Worm (Caenorhabditis elegans) whole organism, L4 larva: ENCODE results near the gene lido-1.

Experiments used
- F10B5.3 ChIP-seq: sonication (generic microtip); optimal IDR thresholded peaks from 2 replicates; lab custom pipeline; 2016; ENCODE audit warnings: mild to moderate bottlenecking, missing genetic modification characterization, missing compliant biosample characterization
- F26F4.8 ChIP-seq: fragments of 200-800 bp; sonication (Bioruptor generic); conservative IDR thresholded peaks from 2 replicates; pipeline ENCODE4 v1.3.6; 2022; ENCODE audit warnings: missing genetic modification characterization, missing compliant biosample characterization
- F37D6.2 ChIP-seq: sonication (generic microtip); optimal IDR thresholded peaks from 2 replicates; lab custom pipeline; 2016; ENCODE audit warnings: mild to moderate bottlenecking, missing genetic modification characterization, missing compliant biosample characterization
- T20F7.1 ChIP-seq: fragments of 200-800 bp; sonication (Bioruptor generic); optimal IDR thresholded peaks from 2 replicates; lab custom pipeline; 2018; ENCODE audit warnings: mild to moderate bottlenecking, missing genetic modification characterization, missing compliant biosample characterization
- T26A8.4 ChIP-seq: fragments of 200-800 bp; sonication (Bioruptor generic); IDR thresholded peaks from 2 replicates; pipeline ENCODE4 v1.3.6; 2022; ENCODE audit warnings: missing genetic modification characterization, missing compliant biosample characterization
- Y75B8A.6 ChIP-seq: fragments of 200-800 bp; sonication (Bioruptor generic); IDR thresholded peaks from 2 replicates; pipeline ENCODE4 v1.3.6; 2022; ENCODE audit warnings: missing genetic modification reagents, missing genetic modification characterization, missing compliant biosample characterization
- aha-1 ChIP-seq: fragments of 150-350 bp; peaks from one replicate; lab custom pipeline; 2014; ENCODE audit warnings: missing biosample characterization, missing genetic modification characterization
- ceh-44 ChIP-seq: fragments of 200-800 bp; sonication (Bioruptor generic); IDR thresholded peaks from 2 replicates; pipeline ENCODE4 v1.3.6; 2022; ENCODE audit warnings: missing genetic modification reagents, missing genetic modification characterization, missing compliant biosample characterization
- ceh-62 ChIP-seq: sonication (generic microtip); optimal IDR thresholded peaks from 2 replicates; lab custom pipeline; 2017; ENCODE audit warnings: missing biosample characterization, missing genetic modification characterization
- ceh-82 ChIP-seq: sonication (generic microtip); optimal IDR thresholded peaks from 2 replicates; lab custom pipeline; 2017; ENCODE audit warnings: missing biosample characterization, missing genetic modification characterization
- cey-2 ChIP-seq: sonication (generic microtip); optimal IDR thresholded peaks from 3 replicates; lab custom pipeline; 2017; ENCODE audit warnings: missing genetic modification characterization, mild to moderate bottlenecking, missing compliant biosample characterization, antibody characterized with exemption, borderline replicate concordance; ENCODE audit not compliant: insufficient read depth
- ctbp-1 ChIP-seq: fragments of 200-800 bp; sonication (Bioruptor generic); IDR thresholded peaks from 2 replicates; pipeline ENCODE4 v1.3.6; 2022; ENCODE audit warnings: missing genetic modification reagents, missing genetic modification characterization, missing compliant biosample characterization
- daf-12 ChIP-seq: fragments of 150-350 bp; optimal IDR thresholded peaks from 2 replicates; lab custom pipeline; 2014; ENCODE audit warnings: missing biosample characterization, missing genetic modification reagents, missing genetic modification characterization
- daf-16 ChIP-seq, 3 experiments: sonication (generic microtip); optimal IDR thresholded peaks; 2 replicates each; lab custom pipeline; 2016 to 2017; ENCODE audit warnings: missing genetic modification characterization in 3 of 3, missing genetic modification reagents in 3 of 3, mild to moderate bottlenecking in 2 of 3, missing compliant biosample characterization in 2 of 3, missing biosample characterization in 1 of 3, moderate library complexity in 1 of 3
- daf-19 ChIP-seq: fragments of 200-800 bp; sonication (Bioruptor generic); conservative IDR thresholded peaks from 2 replicates; pipeline ENCODE4 v1.3.6; 2022; ENCODE audit warnings: missing genetic modification characterization, missing compliant biosample characterization
- dmd-6 ChIP-seq: fragments of 200-800 bp; sonication (Bioruptor generic); IDR thresholded peaks from 2 replicates; pipeline ENCODE4 v1.3.6; 2022; ENCODE audit warnings: missing genetic modification reagents, missing genetic modification characterization, missing compliant biosample characterization
- dmd-8 ChIP-seq: fragments of 200-800 bp; sonication (Bioruptor generic); IDR thresholded peaks from 2 replicates; pipeline ENCODE4 v1.3.6; 2022; ENCODE audit warnings: missing genetic modification characterization, missing compliant biosample characterization
- dve-1 ChIP-seq: sonication (generic microtip); optimal IDR thresholded peaks from 2 replicates; lab custom pipeline; 2017; ENCODE audit warnings: antibody characterized with exemption, mild to moderate bottlenecking, missing genetic modification characterization, missing compliant biosample characterization; ENCODE audit not compliant: insufficient read depth
- fos-1 ChIP-seq: fragments of 150-350 bp; optimal IDR thresholded peaks from 2 replicates; lab custom pipeline; 2014; ENCODE audit warnings: missing biosample characterization, missing genetic modification characterization
- hlh-11 ChIP-seq: fragments of 200-800 bp; sonication (Bioruptor generic); optimal IDR thresholded peaks from 2 replicates; lab custom pipeline; 2018; ENCODE audit warnings: mild to moderate bottlenecking, missing genetic modification characterization, missing compliant biosample characterization
- hlh-30 ChIP-seq: sonication (generic microtip); optimal IDR thresholded peaks from 2 replicates; lab custom pipeline; 2017; ENCODE audit warnings: antibody characterized with exemption, mild to moderate bottlenecking, missing genetic modification characterization, missing compliant biosample characterization; ENCODE audit not compliant: insufficient read depth
- lim-7 ChIP-seq: fragments of 200-800 bp; sonication (Bioruptor generic); IDR thresholded peaks from 2 replicates; pipeline ENCODE4 v1.3.6; 2022; ENCODE audit warnings: missing genetic modification characterization, missing compliant biosample characterization
- lin-13 ChIP-seq: fragments of 150-350 bp; optimal IDR thresholded peaks from 2 replicates; lab custom pipeline; 2014; ENCODE audit warnings: missing biosample characterization, missing genetic modification reagents, missing genetic modification characterization
- lin-38 ChIP-seq: fragments of 200-800 bp; sonication (Bioruptor generic); IDR thresholded peaks from 2 replicates; pipeline ENCODE4 v1.3.6; 2022; ENCODE audit warnings: missing genetic modification reagents, missing genetic modification characterization, missing compliant biosample characterization
- lin-39 ChIP-seq: fragments of 150-350 bp; optimal IDR thresholded peaks from 2 replicates; lab custom pipeline; 2014; ENCODE audit warnings: missing biosample characterization, missing genetic modification reagents, missing genetic modification characterization
- lsy-2 ChIP-seq, 2 experiments: fragments of 150-350 bp in 1 of 2; sonication (generic microtip) in 1 of 2; optimal IDR thresholded peaks; 2 replicates each; lab custom pipeline; 2014 to 2017; ENCODE audit warnings: missing biosample characterization in 2 of 2, missing genetic modification characterization in 2 of 2
- madf-5 ChIP-seq, 2 experiments: fragments of 200-800 bp; sonication (Bioruptor generic); IDR thresholded peaks; 2 replicates each; pipeline ENCODE4 v1.3.6; 2022; ENCODE audit warnings: missing compliant biosample characterization in 2 of 2, missing genetic modification characterization in 2 of 2
- mdl-1 ChIP-seq, 2 experiments: fragments of 150-350 bp in 1 of 2; sonication (generic microtip) in 1 of 2; optimal IDR thresholded peaks; 2 replicates each; lab custom pipeline; 2014 to 2017; ENCODE audit warnings: missing biosample characterization in 2 of 2, missing genetic modification characterization in 2 of 2
- mdt-29 ChIP-seq: fragments of 200-800 bp; sonication (Bioruptor generic); IDR thresholded peaks from 2 replicates; pipeline ENCODE4 v1.3.6; 2022; ENCODE audit warnings: missing genetic modification reagents, missing genetic modification characterization, missing compliant biosample characterization
- mes-2 ChIP-seq: sonication (generic microtip); optimal IDR thresholded peaks from 2 replicates; lab custom pipeline; 2016; ENCODE audit warnings: missing genotype, mild to moderate bottlenecking, missing genetic modification characterization, missing compliant biosample characterization; ENCODE audit not compliant: poor library complexity, severe bottlenecking
- nhr-102 ChIP-seq: sonication (generic microtip); optimal IDR thresholded peaks from 2 replicates; lab custom pipeline; 2016; ENCODE audit warnings: mild to moderate bottlenecking, missing genetic modification characterization, moderate library complexity, missing compliant biosample characterization
- nhr-11 ChIP-seq: fragments of 150-350 bp; optimal IDR thresholded peaks from 2 replicates; lab custom pipeline; 2014; ENCODE audit warnings: missing biosample characterization, missing genetic modification characterization
- nhr-237 ChIP-seq: sonication (generic microtip); optimal IDR thresholded peaks from 2 replicates; lab custom pipeline; 2017; ENCODE audit warnings: missing biosample characterization, missing genetic modification characterization
- nhr-28 ChIP-seq: fragments of 150-350 bp; optimal IDR thresholded peaks from 2 replicates; lab custom pipeline; 2014; ENCODE audit warnings: missing biosample characterization, missing genetic modification characterization
- nhr-42 ChIP-seq: fragments of 200-800 bp; sonication (Bioruptor generic); IDR thresholded peaks from 2 replicates; pipeline ENCODE4 v1.3.6; 2022; ENCODE audit warnings: missing genetic modification characterization, missing compliant biosample characterization
- nhr-77 ChIP-seq: fragments of 150-350 bp; optimal IDR thresholded peaks from 2 replicates; lab custom pipeline; 2014; ENCODE audit warnings: missing biosample characterization, missing genetic modification characterization
- pha-4 ChIP-seq, 2 experiments: fragments of 150-350 bp in 1 of 2; fragments of 200-800 bp in 1 of 2; sonication (Bioruptor generic) in 1 of 2; IDR thresholded peaks in 1 of 2; optimal IDR thresholded peaks in 1 of 2; 2 replicates each; pipeline versions ENCODE4 v1.3.6 to Lab custom; 2014 to 2022; ENCODE audit warnings: missing genetic modification characterization in 2 of 2, missing genetic modification reagents in 2 of 2, missing biosample characterization in 1 of 2, missing compliant biosample characterization in 1 of 2
- php-3 ChIP-seq: fragments of 200-800 bp; sonication (Bioruptor generic); IDR thresholded peaks from 2 replicates; pipeline ENCODE4 v1.3.6; 2022; ENCODE audit warnings: missing genetic modification reagents, missing genetic modification characterization, missing compliant biosample characterization
- pqm-1 ChIP-seq: sonication (generic microtip); optimal IDR thresholded peaks from 2 replicates; lab custom pipeline; 2017; ENCODE audit warnings: missing biosample characterization, missing genetic modification characterization
- snpc-4 ChIP-seq: fragments of 150-350 bp; optimal IDR thresholded peaks from 2 replicates; lab custom pipeline; 2014; ENCODE audit warnings: missing biosample characterization, missing genetic modification characterization
- spr-1 ChIP-seq: sonication (generic microtip); optimal IDR thresholded peaks from 2 replicates; lab custom pipeline; 2016; ENCODE audit warnings: mild to moderate bottlenecking, missing genetic modification characterization, missing compliant biosample characterization
- spr-3 ChIP-seq: fragments of 200-800 bp; sonication (Bioruptor generic); optimal IDR thresholded peaks from 2 replicates; lab custom pipeline; 2018; ENCODE audit warnings: mild to moderate bottlenecking, missing genetic modification characterization, missing compliant biosample characterization
- tag-97 ChIP-seq: fragments of 200-800 bp; sonication (Bioruptor generic); IDR thresholded peaks from 2 replicates; pipeline ENCODE4 v1.3.6; 2022; ENCODE audit warnings: missing genetic modification characterization, missing compliant biosample characterization
- tra-1 ChIP-seq: fragments of 200-800 bp; sonication (Bioruptor generic); IDR thresholded peaks from 2 replicates; pipeline ENCODE4 v1.3.6; 2022; ENCODE audit warnings: missing genetic modification reagents, missing genetic modification characterization, missing compliant biosample characterization
- unc-130 ChIP-seq: sonication (generic microtip); optimal IDR thresholded peaks from 2 replicates; lab custom pipeline; 2016; ENCODE audit warnings: missing genetic modification reagents, missing genetic modification characterization, missing compliant biosample characterization
- zfp-3 ChIP-seq: fragments of 200-800 bp; sonication (Bioruptor generic); conservative IDR thresholded peaks from 2 replicates; pipeline ENCODE4 v1.3.6; 2022; ENCODE audit warnings: missing genetic modification reagents, missing genetic modification characterization, missing compliant biosample characterization
- ztf-11 ChIP-seq: fragments of 150-350 bp; optimal IDR thresholded peaks from 2 replicates; lab custom pipeline; 2014; ENCODE audit warnings: missing biosample characterization, missing genetic modification characterization

Gene lido-1

DNA sequence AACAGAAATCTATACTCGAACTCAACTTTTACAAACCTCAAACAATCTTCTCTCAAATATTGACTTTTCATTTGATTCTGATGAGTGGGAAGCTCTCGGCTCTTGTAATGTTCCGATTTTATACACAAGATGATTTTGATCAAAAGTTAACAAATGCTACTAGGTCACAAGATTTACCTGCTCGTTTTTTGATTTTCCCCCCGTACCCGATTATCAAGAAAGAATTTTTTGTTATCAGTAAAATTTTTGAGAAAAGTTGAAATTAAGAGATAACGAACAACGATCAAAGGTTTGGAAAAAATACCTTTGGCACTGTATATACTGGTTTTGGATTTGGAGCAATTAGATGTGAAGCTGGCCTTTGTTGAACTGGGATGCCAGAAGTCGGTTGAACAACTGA lies 31.5 kb downstream of the lido-1 start:
- peak; percentile 13 for TF ChIP-seq nhr-77 (tag; lab: Kevin White, UChicago)
- TF ChIP-seq mdl-1 (tag; optimal IDR thresholded peaks at IDR 0.05; lab: Kevin White, UChicago): peak in 1 of 2 experiments; percentile 1
- no peak for TF ChIP-seq madf-5 (GFP tag; IDR thresholded peaks at IDR 0.05; lab: Robert Waterston, UW)
- no peak for TF ChIP-seq daf-12 (tag; lab: Kevin White, UChicago)
- no peak for TF ChIP-seq T20F7.1 (GFP tag; lab: Kevin White, UChicago)
- no peak for TF ChIP-seq lin-39 (tag; lab: Kevin White, UChicago)
- no peak for TF ChIP-seq lim-7 (GFP tag; lab: Robert Waterston, UW)
- peak; percentile 53 for TF ChIP-seq hlh-11 (tag; lab: Kevin White, UChicago)
- TF ChIP-seq cey-2: no peak
- no peak for TF ChIP-seq lsy-2 (tag; optimal IDR thresholded peaks at IDR 0.05; lab: Kevin White, UChicago)
- no peak for TF ChIP-seq mdt-29 (GFP tag; lab: Robert Waterston, UW)
- TF ChIP-seq zfp-3 (GFP tag; lab: Robert Waterston, UW): no peak
- TF ChIP-seq fos-1: no peak
- TF ChIP-seq ceh-62 (tag; lab: Kevin White, UChicago): no peak
- no peak for TF ChIP-seq lin-13 (GFP tag; lab: Kevin White, UChicago)
- no peak for TF ChIP-seq daf-16 (GFP tag; optimal IDR thresholded peaks at IDR 0.05; lab: Kevin White, UChicago)
- peak; percentile 68 for TF ChIP-seq daf-16 (tag; optimal IDR thresholded peaks at IDR 0.05; lab: Kevin White, UChicago)
- TF ChIP-seq dve-1 (tag; lab: Kevin White, UChicago): peak; percentile 78
- TF ChIP-seq pqm-1 (tag; lab: Kevin White, UChicago): peak; percentile 43
- no peak for TF ChIP-seq spr-1 (tag; lab: Kevin White, UChicago)
- TF ChIP-seq hlh-30 (tag; lab: Kevin White, UChicago): peak; percentile 41
- TF ChIP-seq mes-2 (tag; lab: Kevin White, UChicago): no peak
- no peak for TF ChIP-seq T26A8.4 (GFP tag; lab: Robert Waterston, UW)
- no peak for TF ChIP-seq lin-38
- TF ChIP-seq dmd-8 (GFP tag; lab: Robert Waterston, UW): no peak
- peak; percentile 64 for TF ChIP-seq dmd-6 (GFP tag; lab: Robert Waterston, UW)
- no peak for TF ChIP-seq F26F4.8 (GFP tag; lab: Robert Waterston, UW)
- peak; percentile 61 for TF ChIP-seq aha-1 (tag; lab: Kevin White, UChicago)
- TF ChIP-seq nhr-28 (tag; lab: Kevin White, UChicago): peak; percentile 18
- TF ChIP-seq daf-19 (GFP tag; lab: Robert Waterston, UW): no peak
- TF ChIP-seq Y75B8A.6: no peak
- no peak for TF ChIP-seq ztf-11 (tag; lab: Kevin White, UChicago)
- no peak for TF ChIP-seq F10B5.3 (tag; lab: Kevin White, UChicago)
- TF ChIP-seq snpc-4: no peak
- no peak for TF ChIP-seq spr-3 (GFP tag; lab: Kevin White, UChicago)
- no peak for TF ChIP-seq tag-97 (GFP tag; lab: Robert Waterston, UW)
- TF ChIP-seq, all 104 proteins: peak for 10

- peak; percentile 71 for TF ChIP-seq T20F7.1 (GFP tag; lab: Kevin White, UChicago)
- peak; percentile 78 for TF ChIP-seq nhr-11 (tag; lab: Kevin White, UChicago)
- no peak for TF ChIP-seq F37D6.2
- TF ChIP-seq pha-4 (GFP tag; IDR thresholded peaks at IDR 0.05; lab: Robert Waterston, UW): peak; percentile 53; the same call in 1 of the 2 replicates
- TF ChIP-seq pha-4 (tag; optimal IDR thresholded peaks at IDR 0.05; lab: Kevin White, UChicago): peak; percentile 54
- TF ChIP-seq nhr-77 (tag; lab: Kevin White, UChicago): peak; percentile 75
- no peak for TF ChIP-seq spr-1 (tag; lab: Kevin White, UChicago)
- peak; percentile 84 for TF ChIP-seq cey-2
- TF ChIP-seq nhr-237: no peak
- no peak for TF ChIP-seq unc-130 (GFP tag; lab: Kevin White, UChicago)
- TF ChIP-seq ceh-44 (GFP tag; lab: Robert Waterston, UW): no peak
- TF ChIP-seq spr-3 (GFP tag; lab: Kevin White, UChicago): no peak
- peak; percentile 86 for TF ChIP-seq php-3 (GFP tag; lab: Robert Waterston, UW)
- peak; percentile 42 for TF ChIP-seq nhr-102 (tag; lab: Kevin White, UChicago)
- peak; percentile 53; the same call in 1 of the 2 replicates for TF ChIP-seq T26A8.4 (GFP tag; lab: Robert Waterston, UW)
- peak; percentile 82 to 99 for TF ChIP-seq mdl-1 (tag; optimal IDR thresholded peaks at IDR 0.05; lab: Kevin White, UChicago)
- TF ChIP-seq F10B5.3 (tag; lab: Kevin White, UChicago): no peak
- TF ChIP-seq ctbp-1: peak; percentile 30; the same call in 1 of the 2 replicates
- TF ChIP-seq lsy-2 (tag; optimal IDR thresholded peaks at IDR 0.05; lab: Kevin White, UChicago): peak in 1 of 2 experiments; percentile 60
- no peak for TF ChIP-seq ceh-82 (tag; lab: Kevin White, UChicago)
- no peak for TF ChIP-seq daf-19 (GFP tag; lab: Robert Waterston, UW)
- TF ChIP-seq tra-1 (GFP tag; lab: Robert Waterston, UW): peak; percentile 93
- TF ChIP-seq nhr-42 (GFP tag; lab: Robert Waterston, UW): no peak
These were observed 32.6 kb downstream of the lido-1 start for ce11 chrX:17063749-17064252.
